Worm (Caenorhabditis elegans): Measurements from ENCODE around the gene C25H3.14.

The C25H3.14 gene

DNA sequence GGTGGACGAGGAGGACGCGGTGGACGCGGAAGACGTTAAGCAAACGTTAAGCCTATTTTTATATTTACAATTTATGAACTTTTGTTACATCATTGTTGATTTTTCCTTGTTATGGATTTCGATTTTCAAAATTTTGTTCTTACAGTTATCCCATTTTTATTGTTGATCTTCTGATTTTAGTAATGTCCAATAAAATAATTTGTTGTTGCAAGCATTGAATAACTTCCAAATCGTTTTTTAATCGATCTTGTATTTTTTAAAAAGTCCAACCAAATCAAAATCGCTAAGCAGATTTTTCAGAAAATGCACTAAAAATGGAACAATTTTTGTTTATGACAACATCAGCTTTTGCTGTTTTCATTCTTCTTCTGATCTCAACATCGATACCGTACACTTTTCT lies 22.9 kb downstream of the C25H3.14 start, which contains the start of gene zipt-3:
Gene zipt-3, plus strand, starts transcription at position 301 of the 400 bp plus-strand sequence.
- no peak for TF ChIP-seq fkh-3 (tag; optimal IDR thresholded peaks at IDR 0.05)
- no peak for TF ChIP-seq ztf-22 (GFP tag; optimal IDR thresholded peaks at IDR 0.05)
- TF ChIP-seq ztf-3 (GFP tag; optimal IDR thresholded peaks at IDR 0.05) = no peak
- no peak for TF ChIP-seq C06A6.2 (GFP tag; conservative IDR thresholded peaks at IDR 0.05)
- no peak for TF ChIP-seq unc-130 (GFP tag; optimal IDR thresholded peaks at IDR 0.05)

ce11 chrII:5719848-5720247 lies 24.9 kb downstream of the C25H3.14 start, which contains the start of gene damt-1:
damt-1 (plus strand) TSS chrII:5720148.
- TF ChIP-seq ceh-91 (GFP tag; IDR thresholded peaks at IDR 0.05) = no peak
- no peak for TF ChIP-seq nhr-179 (tag; optimal IDR thresholded peaks at IDR 0.05)
- no peak for TF ChIP-seq B0261.1 (tag; optimal IDR thresholded peaks at IDR 0.05)
- TF ChIP-seq ceh-40 (GFP tag; IDR thresholded peaks at IDR 0.05) = no peak

ce11 chrII:5725094-5725493 lies 30.2 kb downstream of the C25H3.14 start:
- TF ChIP-seq K12H6.12 (tag; optimal IDR thresholded peaks at IDR 0.05) (peak; percentile 60), F37B4.10 (GFP tag; IDR thresholded peaks at IDR 0.05) (no peak), repo-1 (tag; optimal IDR thresholded peaks at IDR 0.05) (no peak), snpc-1.3 (tag; optimal IDR thresholded peaks at IDR 0.05; ENCODE audit: insufficient read depth) (no peak), attf-6 (GFP tag; IDR thresholded peaks at IDR 0.05) (no peak), fkh-3 (tag; optimal IDR thresholded peaks at IDR 0.05) (no peak), Y53G8AR.9 (GFP tag; conservative IDR thresholded peaks at IDR 0.05) (no peak), ceh-79 (tag; optimal IDR thresholded peaks at IDR 0.05) (no peak), ztf-25 (GFP tag; IDR thresholded peaks at IDR 0.05) (no peak), lin-54 (GFP tag; optimal IDR thresholded peaks at IDR 0.05) (no peak), hmg-1.2 (GFP tag; IDR thresholded peaks at IDR 0.05) (peak; percentile 28; the same call in 1 of the 2 replicates), ZK185.1 (tag; optimal IDR thresholded peaks at IDR 0.05; ENCODE audit: poor library complexity, severe bottlenecking) (peak; percentile 46), lir-1 (GFP tag; conservative IDR thresholded peaks at IDR 0.05) (no peak), nhr-120 (GFP tag; IDR thresholded peaks at IDR 0.05) (no peak), ceh-27 (GFP tag; optimal IDR thresholded peaks at IDR 0.05) (peak; percentile 34), lin-35 (GFP tag; optimal IDR thresholded peaks at IDR 0.05) (peak in 1 of 3 experiments; percentile 36)

DNA sequence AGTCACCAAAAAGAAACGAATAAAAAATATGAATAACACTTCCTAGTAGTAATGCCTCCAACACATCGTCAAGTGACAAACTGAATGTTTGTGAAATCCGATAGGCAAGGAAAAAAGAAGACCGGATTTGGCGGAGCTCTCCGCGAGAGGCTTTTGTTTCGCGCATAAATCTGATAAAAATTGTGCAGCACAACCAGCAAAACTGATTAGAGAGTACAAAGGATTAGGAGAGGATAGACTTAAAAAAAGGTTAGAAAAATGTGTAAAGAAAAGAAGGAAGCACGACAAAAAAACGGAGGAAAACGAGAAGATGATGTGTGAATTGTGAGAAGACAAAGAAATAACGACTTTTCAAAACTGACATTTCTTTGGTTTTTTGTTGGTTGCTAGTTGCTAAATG lies 32.8 kb downstream of the C25H3.14 start, which contains the start of gene rab-3:
Gene rab-3, minus strand, starts transcription at position 147 of the 400 bp plus-strand sequence.
- TF ChIP-seq ceh-40 (GFP tag; IDR thresholded peaks at IDR 0.05) (no peak), lsl-1 (GFP tag; optimal IDR thresholded peaks at IDR 0.05) (no peak), F57C9.4 (tag; optimal IDR thresholded peaks at IDR 0.05) (no peak), snpc-1.3 (tag; optimal IDR thresholded peaks at IDR 0.05; ENCODE audit: insufficient read depth) (no peak), lin-35 (GFP tag; optimal IDR thresholded peaks at IDR 0.05) (no peak), nfyb-1 (GFP tag; IDR thresholded peaks at IDR 0.05) (no peak), nhr-27 (tag; optimal IDR thresholded peaks at IDR 0.05) (no peak), C06A6.2 (GFP tag; conservative IDR thresholded peaks at IDR 0.05) (no peak), ztf-3 (GFP tag; optimal IDR thresholded peaks at IDR 0.05) (no peak), ets-4 (GFP tag; optimal IDR thresholded peaks at IDR 0.05) (no peak), F49E8.2 (tag; optimal IDR thresholded peaks at IDR 0.05; ENCODE audit: insufficient read depth) (no peak), hmg-20 (GFP tag; IDR thresholded peaks at IDR 0.05) (no peak), nfya-1 (tag; optimal IDR thresholded peaks at IDR 0.05; ENCODE audit: borderline replicate concordance, insufficient read depth) (no peak), madf-3 (GFP tag; IDR thresholded peaks at IDR 0.05) (no peak), sptf-2 (GFP tag; optimal IDR thresholded peaks at IDR 0.05) (no peak), rpc-1 (optimal IDR thresholded peaks at IDR 0.05) (no peak), rpc-1 (tag; optimal IDR thresholded peaks at IDR 0.05) (no peak), sea-2 (GFP tag; IDR thresholded peaks at IDR 0.05) (no peak)
